Worm (Caenorhabditis elegans): ENCODE data around the gene swsn-1.

swsn-1 gene

DNA sequence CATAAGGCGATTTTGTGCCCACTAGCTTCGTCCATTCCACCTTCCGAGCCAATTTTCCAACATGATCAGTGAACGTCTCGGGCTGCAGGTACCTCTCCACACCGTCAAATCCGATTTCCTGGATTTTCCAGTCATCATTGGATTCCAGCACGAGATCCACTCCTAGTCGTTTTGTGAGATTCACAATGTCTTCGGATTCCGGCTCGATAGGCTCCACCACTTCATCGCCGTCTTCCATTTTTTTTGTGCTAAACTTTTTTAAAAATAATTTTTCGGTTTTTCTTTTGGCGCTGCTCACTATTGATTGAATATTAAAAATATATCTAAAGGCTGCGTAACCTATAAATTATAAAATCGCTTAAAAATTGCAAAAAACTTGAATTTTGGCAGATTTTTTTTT is 17.7 kb upstream of the swsn-1 start, which contains the start of gene mdt-17 (continued):
- TF ChIP-seq attf-3 (GFP tag; conservative IDR thresholded peaks at IDR 0.05) (no peak), ZK185.1 (tag; optimal IDR thresholded peaks at IDR 0.05; ENCODE audit: poor library complexity, severe bottlenecking) (no peak), F52B5.7 (tag; optimal IDR thresholded peaks at IDR 0.05) (peak; percentile 67), cebp-2 (GFP tag; IDR thresholded peaks at IDR 0.05) (0 out of 2 replicates have a peak, but pooled peaks have one; percentile 40), zfh-2 (GFP tag; conservative IDR thresholded peaks at IDR 0.05) (no peak), lin-40 (tag; optimal IDR thresholded peaks at IDR 0.05) (no peak), K11D2.4 (GFP tag; IDR thresholded peaks at IDR 0.05) (no peak), F37B4.10 (GFP tag; IDR thresholded peaks at IDR 0.05) (no peak), ztf-18 (tag; optimal IDR thresholded peaks at IDR 0.05) (no peak), lag-1 (GFP tag; IDR thresholded peaks at IDR 0.05) (no peak), F39B2.1 (GFP tag; IDR thresholded peaks at IDR 0.05) (no peak), egl-44 (GFP tag; IDR thresholded peaks at IDR 0.05) (no peak), hlh-26 (GFP tag; conservative IDR thresholded peaks at IDR 0.05) (no peak), egrh-3 (GFP tag; IDR thresholded peaks at IDR 0.05) (no peak), lin-26 (GFP tag; IDR thresholded peaks at IDR 0.05) (peak; percentile 37; the same call in 1 of the 2 replicates), dpff-1 (tag; optimal IDR thresholded peaks at IDR 0.05) (no peak), snpc-4 (GFP tag; optimal IDR thresholded peaks at IDR 0.05) (no peak), snpc-4 (tag; optimal IDR thresholded peaks at IDR 0.05) (no peak), die-1 (tag; optimal IDR thresholded peaks at IDR 0.05) (no peak), mel-28 (tag; optimal IDR thresholded peaks at IDR 0.05; ENCODE audit: borderline replicate concordance) (no peak), efl-1 (GFP tag; optimal IDR thresholded peaks at IDR 0.05) (no peak), tbx-9 (tag; optimal IDR thresholded peaks at IDR 0.05; ENCODE audit: borderline replicate concordance) (no peak), atf-7 (tag; optimal IDR thresholded peaks at IDR 0.05) (peak; percentile 15), hmg-1.2 (GFP tag; IDR thresholded peaks at IDR 0.05) (no peak; the same call in 1 of the 2 replicates), mxl-1 (tag; optimal IDR thresholded peaks at IDR 0.05) (no peak), nfyb-1 (GFP tag; IDR thresholded peaks at IDR 0.05) (peak; percentile 61; the same call in 1 of the 2 replicates), F57C9.4 (tag; optimal IDR thresholded peaks at IDR 0.05) (no peak), Y53G8AR.9 (GFP tag; conservative IDR thresholded peaks at IDR 0.05) (0 out of 2 replicates have a peak, but pooled peaks have one; percentile 51), lin-35 (GFP tag; optimal IDR thresholded peaks at IDR 0.05) (no peak)

- TF ChIP-seq ceh-40 (GFP tag; IDR thresholded peaks at IDR 0.05) = no peak
- TF ChIP-seq lin-26 (GFP tag; IDR thresholded peaks at IDR 0.05) = 0 out of 2 replicates have a peak, but pooled peaks have one; percentile 18
- TF ChIP-seq ceh-27 (GFP tag; optimal IDR thresholded peaks at IDR 0.05) = no peak
- TF ChIP-seq egrh-3 (GFP tag; IDR thresholded peaks at IDR 0.05) = peak; percentile 90
- TF ChIP-seq zfh-2 (GFP tag; conservative IDR thresholded peaks at IDR 0.05) = peak; percentile 83
- TF ChIP-seq repo-1 (tag; optimal IDR thresholded peaks at IDR 0.05) = no peak
- TF ChIP-seq T26A5.8 (tag; optimal IDR thresholded peaks at IDR 0.05) = no peak
- TF ChIP-seq nhr-90 (tag; optimal IDR thresholded peaks at IDR 0.05) = no peak
- no peak for TF ChIP-seq egl-18 (GFP tag; IDR thresholded peaks at IDR 0.05)
- TF ChIP-seq nfyb-1 (GFP tag; IDR thresholded peaks at IDR 0.05) = 0 out of 2 replicates have a peak, but pooled peaks have one; percentile 18
- TF ChIP-seq ztf-28 (GFP tag; IDR thresholded peaks at IDR 0.05) = 0 out of 2 replicates have a peak, but pooled peaks have one; percentile 44
- TF ChIP-seq nhr-80 (tag; optimal IDR thresholded peaks at IDR 0.05) = no peak
- TF ChIP-seq F39B2.1 (GFP tag; IDR thresholded peaks at IDR 0.05) = no peak
- TF ChIP-seq dpff-1 (tag; optimal IDR thresholded peaks at IDR 0.05) = no peak
- no peak for TF ChIP-seq Y67H2A.10 (GFP tag; conservative IDR thresholded peaks at IDR 0.05)
- no peak for TF ChIP-seq ztf-25 (GFP tag; IDR thresholded peaks at IDR 0.05)
- TF ChIP-seq hrde-1 (tag; optimal IDR thresholded peaks at IDR 0.05; ENCODE audit: borderline replicate concordance) = no peak
- peak; percentile 6 for TF ChIP-seq chd-7 (tag; optimal IDR thresholded peaks at IDR 0.05)
- TF ChIP-seq hmg-20 (GFP tag; IDR thresholded peaks at IDR 0.05) = no peak
- 0 out of 2 replicates have a peak, but pooled peaks have one; percentile 19 for TF ChIP-seq B0336.3 (GFP tag; IDR thresholded peaks at IDR 0.05)
- peak; percentile 62 for TF ChIP-seq fkh-3 (tag; optimal IDR thresholded peaks at IDR 0.05)
- no peak for TF ChIP-seq attf-6 (GFP tag; IDR thresholded peaks at IDR 0.05)
Measured at ce11 chrV:20241243-20241862, 7.9 kb downstream of the swsn-1 start.

Data from whole organism, young adult.